Fruit fly (Drosophila melanogaster) whole organism, embryonic: Measurements from ENCODE around the gene ric8a.
A peak's percentile ranks its signal among the peaks of the same experiment; 100 is the strongest.

Experiments used
- Asciz ChIP-seq: fragments of 200-800 bp; sonication (Bioruptor generic); optimal IDR thresholded peaks from 2 replicates; lab custom pipeline; 2017; ENCODE audit warnings: missing biosample characterization, mild to moderate bottlenecking, missing genetic modification characterization, missing genetic modification reagents
- B-H2 ChIP-seq: fragments of 200-800 bp; sonication (Bioruptor generic); optimal IDR thresholded peaks from 2 replicates; lab custom pipeline; 2018; ENCODE audit warnings: missing biosample characterization, mild to moderate bottlenecking, missing genetic modification characterization
- CG10979 ChIP-seq: fragments of 200-800 bp; sonication (Bioruptor generic); optimal IDR thresholded peaks from 2 replicates; lab custom pipeline; 2018; ENCODE audit warnings: missing biosample characterization, mild to moderate bottlenecking, missing genetic modification characterization, moderate library complexity
- CG13123 ChIP-seq: fragments of 200-800 bp; sonication (Bioruptor generic); optimal IDR thresholded peaks from 2 replicates; lab custom pipeline; 2016; ENCODE audit warnings: missing biosample characterization, missing genetic modification characterization
- CG14441 ChIP-seq: fragments of 200-800 bp; sonication (Bioruptor generic); IDR thresholded peaks from 2 replicates; pipeline ENCODE4 v1.3.6; 2022; ENCODE audit warnings: missing biosample characterization, missing genetic modification characterization
- CG15269 ChIP-seq: fragments of 200-800 bp; sonication (Bioruptor generic); optimal IDR thresholded peaks from 2 replicates; lab custom pipeline; 2018; ENCODE audit warnings: missing biosample characterization, mild to moderate bottlenecking, missing genetic modification characterization, moderate library complexity
- CG34224 ChIP-seq: fragments of 200-800 bp; sonication (Bioruptor generic); IDR thresholded peaks from 3 replicates; pipeline ENCODE4 v1.3.6; 2022; ENCODE audit warnings: missing biosample characterization, missing genetic modification characterization; ENCODE audit not compliant: partially characterized antibody
- CG34376 ChIP-seq: fragments of 200-800 bp; sonication (Bioruptor generic); optimal IDR thresholded peaks from 2 replicates; lab custom pipeline; 2018; ENCODE audit warnings: missing biosample characterization, mild to moderate bottlenecking, missing genetic modification characterization
- CG3995 ChIP-seq: fragments of 200-800 bp; sonication (Bioruptor generic); optimal IDR thresholded peaks from 3 replicates; lab custom pipeline; 2016; ENCODE audit warnings: missing biosample characterization, missing genetic modification characterization
- CG4404 ChIP-seq: fragments of 200-800 bp; sonication (Bioruptor generic); IDR thresholded peaks from 2 replicates; pipeline ENCODE4 v1.3.6; 2022; ENCODE audit warnings: missing biosample characterization, missing genetic modification characterization
- CG5245 ChIP-seq: fragments of 200-800 bp; sonication (Bioruptor generic); optimal IDR thresholded peaks from 3 replicates; lab custom pipeline; 2016; ENCODE audit warnings: missing biosample characterization, missing genetic modification characterization
- CG6175 ChIP-seq: fragments of 200-800 bp; sonication (Bioruptor generic); IDR thresholded peaks from 3 replicates; pipeline ENCODE4 v1.3.6; 2022; ENCODE audit warnings: missing biosample characterization, missing genetic modification characterization
- CG7271 ChIP-seq: fragments of 200-800 bp; sonication (Bioruptor generic); optimal IDR thresholded peaks from 2 replicates; lab custom pipeline; 2018; ENCODE audit warnings: missing biosample characterization, mild to moderate bottlenecking, missing genetic modification characterization, moderate library complexity
- CG7372 ChIP-seq: fragments of 200-800 bp; sonication (Bioruptor generic); IDR thresholded peaks from 2 replicates; pipeline ENCODE4 v1.3.6; 2022; ENCODE audit warnings: missing biosample characterization, missing genetic modification characterization
- CG7928 ChIP-seq: fragments of 200-800 bp; sonication (Bioruptor generic); optimal IDR thresholded peaks from 2 replicates; lab custom pipeline; 2017; ENCODE audit warnings: missing biosample characterization, mild to moderate bottlenecking, missing genetic modification characterization
- CG8089 ChIP-seq: fragments of 200-800 bp; sonication (Bioruptor generic); optimal IDR thresholded peaks from 3 replicates; lab custom pipeline; 2016; ENCODE audit warnings: missing biosample characterization, missing genetic modification characterization
- CoRest ChIP-seq: fragments of 200-800 bp; sonication (Bioruptor generic); optimal IDR thresholded peaks from 3 replicates; lab custom pipeline; 2018; ENCODE audit warnings: missing biosample characterization, mild to moderate bottlenecking, missing genetic modification characterization, moderate library complexity
- Dek ChIP-seq: fragments of 200-800 bp; sonication (Bioruptor generic); optimal IDR thresholded peaks from 3 replicates; lab custom pipeline; 2019; ENCODE audit warnings: missing biosample characterization, mild to moderate bottlenecking, missing genetic modification characterization, moderate library complexity
- HLH54F ChIP-seq: fragments of 200-800 bp; sonication (Bioruptor generic); optimal IDR thresholded peaks from 3 replicates; lab custom pipeline; 2016; ENCODE audit warnings: missing biosample characterization, missing genetic modification characterization
- Hmr ChIP-seq: fragments of 200-800 bp; sonication (Bioruptor generic); optimal IDR thresholded peaks from 3 replicates; lab custom pipeline; 2017; ENCODE audit warnings: mild to moderate bottlenecking, missing biosample characterization, missing genetic modification reagents, missing genetic modification characterization
- MTF-1 ChIP-seq: fragments of 200-800 bp; sonication (Bioruptor generic); optimal IDR thresholded peaks from 2 replicates; lab custom pipeline; 2018; ENCODE audit warnings: missing biosample characterization, mild to moderate bottlenecking, missing genetic modification characterization, borderline replicate concordance
- Nf-YB ChIP-seq: fragments of 200-800 bp; sonication (Bioruptor generic); optimal IDR thresholded peaks from 3 replicates; lab custom pipeline; 2019; ENCODE audit warnings: missing biosample characterization, mild to moderate bottlenecking, missing genetic modification characterization, moderate library complexity
- Oli ChIP-seq: fragments of 200-800 bp; sonication (Bioruptor generic); optimal IDR thresholded peaks from 2 replicates; lab custom pipeline; 2018; ENCODE audit warnings: missing biosample characterization, mild to moderate bottlenecking, missing genetic modification characterization, moderate library complexity
- Rfx ChIP-seq: fragments of 200-800 bp; sonication (Bioruptor generic); IDR thresholded peaks from 2 replicates; pipeline ENCODE4 v1.3.6; 2022; ENCODE audit warnings: missing biosample characterization, missing genetic modification characterization
- Sry-β ChIP-seq: fragments of 200-800 bp; sonication (Bioruptor generic); optimal IDR thresholded peaks from 2 replicates; lab custom pipeline; 2018; ENCODE audit warnings: missing biosample characterization, mild to moderate bottlenecking, missing genetic modification characterization, moderate library complexity
- Trl ChIP-seq, 3 experiments: fragments of >200 bp in 2 of 3; fragments of 200-800 bp in 1 of 3; sonication (Bioruptor generic) in 1 of 3; optimal IDR thresholded peaks; 2 replicates in 1 of 3; 3 replicates in 2 of 3; lab custom pipeline; 2016 to 2017; ENCODE audit warnings: missing biosample characterization in 1 of 3, missing genetic modification characterization in 1 of 3
- Vsx1 ChIP-seq: fragments of 200-800 bp; sonication (Bioruptor generic); optimal IDR thresholded peaks from 2 replicates; lab custom pipeline; 2017; ENCODE audit warnings: missing biosample characterization, mild to moderate bottlenecking, missing genetic modification characterization, missing genetic modification reagents
- amos ChIP-seq: fragments of 200-800 bp; sonication (Bioruptor generic); IDR thresholded peaks from 2 replicates; pipeline ENCODE4 v1.3.6; 2022; ENCODE audit warnings: missing biosample characterization, missing genetic modification characterization; ENCODE audit not compliant: partially characterized antibody
- ci ChIP-seq: fragments of 200-800 bp; sonication (Bioruptor generic); IDR thresholded peaks from 3 replicates; pipeline ENCODE4 v1.3.6; 2022; ENCODE audit warnings: missing biosample characterization, missing genetic modification characterization
- crol ChIP-seq: fragments of 200-800 bp; sonication (Bioruptor generic); IDR thresholded peaks from 2 replicates; pipeline ENCODE4 v1.3.6; 2022; ENCODE audit warnings: missing biosample characterization, missing genetic modification characterization
- danr ChIP-seq: fragments of 200-800 bp; sonication (Bioruptor generic); IDR thresholded peaks from 2 replicates; pipeline ENCODE4 v1.3.6; 2022; ENCODE audit warnings: missing biosample characterization, missing genetic modification characterization
- dm ChIP-seq: fragments of 200-800 bp; sonication (Bioruptor generic); optimal IDR thresholded peaks from 3 replicates; lab custom pipeline; 2016; ENCODE audit warnings: missing biosample characterization, missing genetic modification characterization
- dpn ChIP-seq, 2 experiments: fragments of 200-800 bp; sonication (Bioruptor generic); optimal IDR thresholded peaks; 3 replicates each; lab custom pipeline; 2016; ENCODE audit warnings: missing biosample characterization in 2 of 2, missing genetic modification characterization in 2 of 2
- ems ChIP-seq: fragments of 200-800 bp; sonication (Bioruptor generic); optimal IDR thresholded peaks from 3 replicates; lab custom pipeline; 2016; ENCODE audit warnings: missing biosample characterization, missing genetic modification characterization
- fd102C ChIP-seq: fragments of 200-800 bp; sonication (Bioruptor generic); optimal IDR thresholded peaks from 2 replicates; lab custom pipeline; 2018; ENCODE audit warnings: missing biosample characterization, mild to moderate bottlenecking, missing genetic modification characterization, moderate library complexity
- ind ChIP-seq: fragments of 200-800 bp; sonication (Bioruptor generic); optimal IDR thresholded peaks from 3 replicates; lab custom pipeline; 2016; ENCODE audit warnings: missing biosample characterization, missing genetic modification characterization
- lab ChIP-seq: fragments of 200-800 bp; sonication (Bioruptor generic); optimal IDR thresholded peaks from 3 replicates; lab custom pipeline; 2017; ENCODE audit warnings: missing biosample characterization, missing genetic modification characterization, mild to moderate bottlenecking, moderate library complexity, missing genetic modification reagents
- nmo ChIP-seq: fragments of 200-800 bp; sonication (Bioruptor generic); optimal IDR thresholded peaks from 2 replicates; lab custom pipeline; 2018; ENCODE audit warnings: missing biosample characterization, mild to moderate bottlenecking, missing genetic modification characterization, moderate library complexity
- onecut ChIP-seq: fragments of 200-800 bp; sonication (Bioruptor generic); IDR thresholded peaks from 2 replicates; pipeline ENCODE4 v1.3.6; 2022; ENCODE audit warnings: missing biosample characterization, missing genetic modification characterization
- otp ChIP-seq: fragments of 200-800 bp; sonication (Bioruptor generic); IDR thresholded peaks from 3 replicates; pipeline ENCODE4, ENCODE4 v1.3.6; 2022; ENCODE audit warnings: missing biosample characterization, missing genetic modification characterization
- pb ChIP-seq: fragments of 200-800 bp; sonication (Bioruptor generic); optimal IDR thresholded peaks from 3 replicates; lab custom pipeline; 2016; ENCODE audit warnings: missing biosample characterization, missing genetic modification characterization
- pfk ChIP-seq: fragments of 200-800 bp; sonication (Bioruptor generic); optimal IDR thresholded peaks from 2 replicates; lab custom pipeline; 2018; ENCODE audit warnings: missing biosample characterization, mild to moderate bottlenecking, missing genetic modification characterization, moderate library complexity
- pros ChIP-seq: fragments of 200-800 bp; sonication (Bioruptor generic); optimal IDR thresholded peaks from 3 replicates; lab custom pipeline; 2019; ENCODE audit warnings: missing biosample characterization, mild to moderate bottlenecking, missing genetic modification characterization, moderate library complexity
- pzg ChIP-seq: fragments of 200-800 bp; sonication (Bioruptor generic); optimal IDR thresholded peaks from 3 replicates; lab custom pipeline; 2018; ENCODE audit warnings: missing biosample characterization, mild to moderate bottlenecking, missing genetic modification characterization, moderate library complexity
- sim ChIP-seq: fragments of 200-800 bp; sonication (Bioruptor generic); IDR thresholded peaks from 2 replicates; pipeline ENCODE4 v1.3.6; 2022; ENCODE audit warnings: missing biosample characterization, missing genetic modification characterization
- sug ChIP-seq: fragments of 200-800 bp; optimal IDR thresholded peaks from 2 replicates; lab custom pipeline; 2019; ENCODE audit warnings: missing biosample characterization, mild to moderate bottlenecking, missing genetic modification characterization, moderate library complexity
- trh ChIP-seq: fragments of 200-800 bp; sonication (Bioruptor generic); optimal IDR thresholded peaks from 2 replicates; lab custom pipeline; 2016; ENCODE audit warnings: missing biosample characterization, missing genetic modification characterization
- vvl ChIP-seq: fragments of 200-800 bp; sonication (Bioruptor generic); IDR thresholded peaks from 2 replicates; pipeline ENCODE4 v1.3.6; 2022; ENCODE audit warnings: missing biosample characterization, missing genetic modification characterization
- zen ChIP-seq: fragments of 200-800 bp; sonication (Bioruptor generic); optimal IDR thresholded peaks from 3 replicates; lab custom pipeline; 2018; ENCODE audit warnings: missing biosample characterization, mild to moderate bottlenecking, missing genetic modification characterization, moderate library complexity

ric8a gene

DNA sequence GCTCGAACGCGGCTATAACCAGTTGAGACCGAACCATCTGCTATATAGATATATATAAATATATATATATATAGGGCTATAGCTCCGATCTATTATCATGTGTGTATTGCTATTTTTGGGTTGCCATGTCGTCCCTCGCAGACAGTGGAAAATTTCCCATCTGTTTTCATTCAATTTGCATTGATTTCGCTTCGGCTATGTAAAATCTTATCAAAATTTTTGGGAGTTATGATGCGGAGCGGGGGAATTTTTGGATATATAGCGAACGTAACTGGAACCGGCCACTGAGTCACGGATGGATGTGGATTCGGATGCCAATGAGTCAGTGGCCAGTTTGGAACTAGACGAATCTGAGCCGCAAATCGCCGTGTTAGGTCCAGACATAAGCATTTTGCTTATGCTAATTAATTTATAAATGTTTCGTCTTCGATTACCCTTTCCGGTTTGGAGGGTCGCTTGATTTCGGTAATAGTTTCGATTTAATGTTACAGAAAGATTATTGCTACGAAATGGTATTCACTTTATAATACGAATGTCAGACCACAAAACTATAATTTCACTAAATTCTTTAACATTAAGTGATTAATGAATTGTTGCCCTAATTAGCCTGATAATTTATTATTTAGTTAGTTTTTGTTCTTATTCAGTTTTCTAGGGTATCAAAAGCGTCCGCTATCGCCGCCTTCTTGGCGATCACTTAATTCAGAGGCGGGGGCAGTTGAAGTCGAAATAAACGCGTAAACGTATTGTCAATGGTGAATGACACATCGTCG lies 41.9 kb downstream of the ric8a start (continued):
- TF ChIP-seq CG7271 (no peak), ci (GFP tag; lab: Robert Waterston, UW) (no peak), CG7928 (GFP tag; lab: Kevin White, UChicago) (no peak), Trl (optimal IDR thresholded peaks at IDR 0.05; lab: Kevin White, UChicago) (no peak), Trl (GFP tag; optimal IDR thresholded peaks at IDR 0.05; lab: Kevin White, UChicago) (no peak), trh (no peak), Dek (tag; lab: Kevin White, UChicago) (no peak), pzg (GFP tag; lab: Kevin White, UChicago) (no peak), fd102C (GFP tag; lab: Kevin White, UChicago) (no peak), Rfx (GFP tag; lab: Robert Waterston, UW) (peak; percentile 45; the same call in 1 of the 2 replicates), otp (GFP tag; lab: Robert Waterston, UW) (no peak), nmo (GFP tag; lab: Kevin White, UChicago) (no peak), CG5245 (no peak), ems (GFP tag; lab: Kevin White, UChicago) (no peak), B-H2 (GFP tag; lab: Kevin White, UChicago) (no peak), Asciz (GFP tag; lab: Kevin White, UChicago) (no peak), pfk (no peak), crol (no peak), sug (tag; lab: Kevin White, UChicago) (no peak), pros (GFP tag; lab: Kevin White, UChicago) (no peak), CG10979 (tag; lab: Kevin White, UChicago) (no peak), zen (no peak), CG14441 (GFP tag; lab: Robert Waterston, UW) (no peak), pb (GFP tag; lab: Kevin White, UChicago) (no peak), onecut (GFP tag; lab: Robert Waterston, UW) (no peak), dpn (GFP tag; optimal IDR thresholded peaks at IDR 0.05; lab: Kevin White, UChicago) (peak in 1 of 2 experiments; percentile 17), CG4404 (GFP tag; lab: Robert Waterston, UW) (no peak), Hmr (GFP tag; lab: Kevin White, UChicago) (peak; percentile 20), MTF-1 (no peak), Oli (tag; lab: Kevin White, UChicago) (peak; percentile 6), Nf-YB (GFP tag; lab: Kevin White, UChicago) (no peak), amos (GFP tag; lab: Robert Waterston, UW) (no peak), sim (GFP tag; lab: Robert Waterston, UW) (no peak), dm (GFP tag; lab: Kevin White, UChicago) (no peak), HLH54F (GFP tag; lab: Kevin White, UChicago) (peak; percentile 7), Sry-β (GFP tag; lab: Kevin White, UChicago) (no peak), CG8089 (GFP tag; lab: Kevin White, UChicago) (no peak), CoRest (tag; lab: Kevin White, UChicago) (peak; percentile 20), CG15269 (tag; lab: Kevin White, UChicago) (peak; percentile 36), CG34376 (GFP tag; lab: Kevin White, UChicago) (no peak), CG7372 (no peak), CG6175 (GFP tag; lab: Robert Waterston, UW) (no peak), CG34224 (GFP tag; lab: Robert Waterston, UW) (no peak), lab (GFP tag; lab: Kevin White, UChicago) (no peak), danr (no peak), ind (no peak), CG13123 (GFP tag; lab: Kevin White, UChicago) (no peak), CG3995 (GFP tag; lab: Kevin White, UChicago) (no peak), vvl (no peak), Vsx1 (GFP tag; lab: Kevin White, UChicago) (no peak)
